Fruit fly (Drosophila melanogaster): ENCODE results near the gene CG13101.

dm6 chr2L:8941736-8942337 lies 42.8 kb downstream of the CG13101 start, which contains the start of gene Argl:
- TF ChIP-seq toe (GFP tag; optimal IDR thresholded peaks at IDR 0.05) (peak; percentile 8), ovo (GFP tag; optimal IDR thresholded peaks at IDR 0.05) (no peak), bab1 (GFP tag; optimal IDR thresholded peaks at IDR 0.05) (no peak), tj (GFP tag; optimal IDR thresholded peaks at IDR 0.05) (peak; percentile 14), cic (GFP tag; optimal IDR thresholded peaks at IDR 0.05) (peak; percentile 93)

Data from whole organism, adult.